Fruit fly (Drosophila melanogaster) S2 (cell line): ENCODE results near the gene Non2.

ENCODE experiments used
- CG8478 ChIP-seq: fragments of >200 bp; optimal IDR thresholded peaks from 2 replicates; lab custom pipeline; 2018
- CTCF ChIP-seq, 2 experiments: fragments of >200 bp; optimal IDR thresholded peaks; 2 replicates each; lab custom pipeline; 2018

DNA sequence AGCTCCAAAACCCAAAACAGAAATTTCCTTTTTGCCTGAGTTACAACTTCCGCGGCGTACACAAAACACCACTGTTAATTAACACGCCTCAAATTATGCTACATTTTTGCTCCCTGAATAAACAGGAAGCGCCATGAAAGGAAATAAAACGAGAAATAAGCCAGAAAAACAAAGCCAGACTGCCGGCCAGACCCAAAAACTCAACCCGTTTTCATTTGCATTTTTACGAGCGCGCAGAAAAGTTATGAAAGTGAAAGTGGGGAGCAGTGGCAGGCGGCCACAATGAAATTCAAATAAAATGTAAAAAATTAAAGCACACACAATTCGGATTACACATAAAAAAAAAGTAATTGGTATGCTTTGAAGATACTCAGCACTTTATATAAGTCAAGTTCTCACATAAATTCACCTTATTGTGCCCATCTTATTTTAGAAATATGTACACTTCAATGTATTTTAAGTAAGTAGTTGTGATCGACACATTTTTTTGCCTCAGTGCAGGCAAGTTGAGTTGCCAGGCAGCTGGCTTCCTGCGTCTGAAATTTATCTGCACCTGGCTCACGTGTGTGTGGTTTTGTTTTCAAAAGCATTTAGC lies 28.7 kb downstream of the Non2 start:
- TF ChIP-seq CTCF (optimal IDR thresholded peaks at IDR 0.05; lab: Kevin White, UChicago) (no peak), CG8478 (lab: Kevin White, UChicago) (no peak)
